Fruit fly (Drosophila melanogaster): ENCODE results near the gene Vha13.

The Vha13 gene

dm6 chr3R:19644094-19644900 lies at the start of gene Vha13 (continued):
- TF ChIP-seq CG8765 (GFP tag; IDR thresholded peaks at IDR 0.05) (no peak), C15 (GFP tag; IDR thresholded peaks at IDR 0.05) (no peak), lbe (GFP tag; optimal IDR thresholded peaks at IDR 0.05) (no peak), CG11504 (tag; optimal IDR thresholded peaks at IDR 0.05) (no peak), aop (GFP tag; IDR thresholded peaks at IDR 0.05) (peak; percentile 64; the same call in 1 of the 2 replicates), CG1529 (GFP tag; optimal IDR thresholded peaks at IDR 0.05) (no peak), CG7745 (tag; optimal IDR thresholded peaks at IDR 0.05) (no peak), CG2678 (tag; optimal IDR thresholded peaks at IDR 0.05) (no peak), sens (GFP tag) (peak; percentile 48), CG7928 (GFP tag; optimal IDR thresholded peaks at IDR 0.05) (no peak), jumu (GFP tag; optimal IDR thresholded peaks at IDR 0.05) (no peak), pb (GFP tag; optimal IDR thresholded peaks at IDR 0.05) (no peak), trem (tag; optimal IDR thresholded peaks at IDR 0.05) (no peak), tio (GFP tag; optimal IDR thresholded peaks at IDR 0.05) (no peak), CG16779 (GFP tag; IDR thresholded peaks at IDR 0.05) (no peak), CG6175 (GFP tag; IDR thresholded peaks at IDR 0.05) (no peak), Ravus (GFP tag; IDR thresholded peaks at IDR 0.05) (no peak), CG3838 (GFP tag; optimal IDR thresholded peaks at IDR 0.05) (no peak), dati (GFP tag; IDR thresholded peaks at IDR 0.05) (no peak), Xrp1 (GFP tag; IDR thresholded peaks at IDR 0.05) (no peak), mirr (GFP tag; optimal IDR thresholded peaks at IDR 0.05) (peak; percentile 60), CkIIα-i1 (GFP tag; IDR thresholded peaks at IDR 0.05) (no peak), psq (GFP tag; optimal IDR thresholded peaks at IDR 0.05) (no peak), corto (GFP tag; optimal IDR thresholded peaks at IDR 0.05) (no peak), cas (GFP tag; IDR thresholded peaks at IDR 0.05) (peak; percentile 35; the same call in 1 of the 2 replicates), grau (tag; optimal IDR thresholded peaks at IDR 0.05) (no peak), CG12659 (GFP tag; optimal IDR thresholded peaks at IDR 0.05) (peak; percentile 56), CG3281 (GFP tag; optimal IDR thresholded peaks at IDR 0.05) (peak; percentile 33), CG34422 (GFP tag; IDR thresholded peaks at IDR 0.05) (peak; percentile 60), HHEX (GFP tag; optimal IDR thresholded peaks at IDR 0.05) (no peak), Spps (tag; optimal IDR thresholded peaks at IDR 0.05) (no peak), CG8290 (GFP tag; optimal IDR thresholded peaks at IDR 0.05) (no peak), CG8290 (tag; optimal IDR thresholded peaks at IDR 0.05) (peak in 1 of 2 experiments; percentile 87), CG17612 (GFP tag; IDR thresholded peaks at IDR 0.05) (no peak), otp (GFP tag; IDR thresholded peaks at IDR 0.05) (no peak), CG10565 (GFP tag; optimal IDR thresholded peaks at IDR 0.05) (no peak), CG31388 (GFP tag; optimal IDR thresholded peaks at IDR 0.05) (no peak), lab (GFP tag; optimal IDR thresholded peaks at IDR 0.05) (peak; percentile 74), CG30403 (GFP tag; optimal IDR thresholded peaks at IDR 0.05) (peak; percentile 34), Sin3A (optimal IDR thresholded peaks at IDR 0.05) (no peak), Elba2 (GFP tag; optimal IDR thresholded peaks at IDR 0.05) (peak; percentile 53), CG2129 (GFP tag; IDR thresholded peaks at IDR 0.05; ENCODE audit: partially characterized antibody) (0 out of 2 replicates have a peak, but pooled peaks have one; percentile 11), CG9437 (GFP tag; optimal IDR thresholded peaks at IDR 0.05) (peak; percentile 29), stc (GFP tag; IDR thresholded peaks at IDR 0.05) (no peak), ro (GFP tag; IDR thresholded peaks at IDR 0.05) (no peak), CG10431 (GFP tag; optimal IDR thresholded peaks at IDR 0.05) (no peak), CG1602 (GFP tag; optimal IDR thresholded peaks at IDR 0.05) (no peak), CG14014 (GFP tag; IDR thresholded peaks at IDR 0.05) (no peak), Usf (GFP tag; optimal IDR thresholded peaks at IDR 0.05) (peak; percentile 33)
